Worm (Caenorhabditis elegans): ENCODE data around the gene F32D8.4.

ce11 chrV:10932411-10932810, 39.1 kb upstream of the F32D8.4 start, which contains the start of gene F58B4.5:
- TF ChIP-seq nfya-1 (tag; optimal IDR thresholded peaks at IDR 0.05; ENCODE audit: borderline replicate concordance, insufficient read depth): no peak
- TF ChIP-seq unc-130 (GFP tag; optimal IDR thresholded peaks at IDR 0.05): no peak
- no peak for TF ChIP-seq Y79H2A.3 (GFP tag; conservative IDR thresholded peaks at IDR 0.05)
- no peak for TF ChIP-seq zim-3 (tag; optimal IDR thresholded peaks at IDR 0.05)
- no peak for TF ChIP-seq mcd-1 (GFP tag; IDR thresholded peaks at IDR 0.05)
- no peak for TF ChIP-seq snpc-4 (GFP tag; optimal IDR thresholded peaks at IDR 0.05)
- no peak for TF ChIP-seq snpc-4 (tag; optimal IDR thresholded peaks at IDR 0.05)
- TF ChIP-seq dpl-1 (GFP tag; optimal IDR thresholded peaks at IDR 0.05): no peak
- no peak for TF ChIP-seq pbrm-1 (GFP tag; IDR thresholded peaks at IDR 0.05)
- TF ChIP-seq unc-62 (GFP tag; optimal IDR thresholded peaks at IDR 0.05): no peak
- TF ChIP-seq hrde-1 (tag; optimal IDR thresholded peaks at IDR 0.05; ENCODE audit: borderline replicate concordance): no peak
- TF ChIP-seq snpc-1.3 (tag; optimal IDR thresholded peaks at IDR 0.05; ENCODE audit: insufficient read depth): no peak
- TF ChIP-seq attf-6 (GFP tag; IDR thresholded peaks at IDR 0.05): no peak
- no peak for TF ChIP-seq sptf-2 (GFP tag; optimal IDR thresholded peaks at IDR 0.05)

Data from whole organism, young adult.